Worm (Caenorhabditis elegans): ENCODE data around the gene old-2.

DNA sequence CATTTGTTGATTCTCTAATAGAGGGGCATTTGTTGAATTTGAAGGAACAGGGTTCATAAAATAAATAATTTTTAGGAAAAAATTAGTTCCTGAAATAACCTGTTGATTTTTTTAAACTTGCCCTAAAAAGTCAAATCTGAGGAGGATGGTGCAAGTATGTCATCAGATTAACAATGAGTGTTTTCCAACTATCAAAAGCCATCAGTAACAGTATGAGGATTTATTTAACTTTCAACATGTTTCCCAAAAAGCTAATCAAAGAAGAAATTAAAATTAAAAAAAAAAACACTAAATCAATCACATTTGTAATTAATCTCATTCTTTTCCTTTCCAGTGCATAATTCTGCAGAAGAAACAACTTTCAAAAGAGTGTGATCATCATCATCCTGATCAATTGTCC is 10.2 kb upstream of the old-2 start, which contains the start of gene chil-5:
- TF ChIP-seq atf-7 (tag; optimal IDR thresholded peaks at IDR 0.05) (no peak), madf-8 (GFP tag; conservative IDR thresholded peaks at IDR 0.05) (no peak), zfh-2 (GFP tag; conservative IDR thresholded peaks at IDR 0.05) (no peak), K11D2.4 (GFP tag; IDR thresholded peaks at IDR 0.05) (no peak), F49E8.2 (tag; optimal IDR thresholded peaks at IDR 0.05; ENCODE audit: insufficient read depth) (no peak), ama-1 (optimal IDR thresholded peaks at IDR 0.05) (no peak), ama-1 (GFP tag; optimal IDR thresholded peaks at IDR 0.05) (no peak), mcd-1 (GFP tag; IDR thresholded peaks at IDR 0.05) (no peak), F55B11.4 (tag; optimal IDR thresholded peaks at IDR 0.05; ENCODE audit: borderline replicate concordance, insufficient read depth) (no peak)

All from whole organism, young adult.